Worm (Caenorhabditis elegans): Measurements from ENCODE around the gene ptd-2.

The ptd-2 gene

ce11 chrV:9222819-9223218 is 27.2 kb upstream of the ptd-2 start:
- TF ChIP-seq pqm-1 (tag; optimal IDR thresholded peaks at IDR 0.05) (no peak), hlh-6 (tag; optimal IDR thresholded peaks at IDR 0.05) (no peak), ceh-24 (tag; optimal IDR thresholded peaks at IDR 0.05) (no peak), Y22D7AL.16 (tag; optimal IDR thresholded peaks at IDR 0.05) (no peak), sdc-2 (tag; optimal IDR thresholded peaks at IDR 0.05) (no peak), fax-1 (tag; optimal IDR thresholded peaks at IDR 0.05) (no peak), ceh-30 (tag; optimal IDR thresholded peaks at IDR 0.05) (no peak), pax-1 (tag; optimal IDR thresholded peaks at IDR 0.05) (no peak), mec-3 (tag; optimal IDR thresholded peaks at IDR 0.05; ENCODE audit: borderline replicate concordance) (no peak), nfya-1 (tag; optimal IDR thresholded peaks at IDR 0.05) (no peak), ahr-1 (tag; optimal IDR thresholded peaks at IDR 0.05) (no peak), nhr-232 (tag; optimal IDR thresholded peaks at IDR 0.05) (no peak), pha-4 (tag; optimal IDR thresholded peaks at IDR 0.05) (no peak)

- TF ChIP-seq npax-4 (tag; optimal IDR thresholded peaks at IDR 0.05) (no peak), ceh-9 (tag; optimal IDR thresholded peaks at IDR 0.05) (no peak), fkh-10 (GFP tag; optimal IDR thresholded peaks at IDR 0.05) (no peak), pqm-1 (tag; optimal IDR thresholded peaks at IDR 0.05) (no peak), sdc-2 (tag; optimal IDR thresholded peaks at IDR 0.05) (no peak), tbx-7 (tag; optimal IDR thresholded peaks at IDR 0.05) (no peak), ceh-24 (tag; optimal IDR thresholded peaks at IDR 0.05) (no peak), ceh-6 (GFP tag; optimal IDR thresholded peaks at IDR 0.05) (no peak), unc-42 (tag; optimal IDR thresholded peaks at IDR 0.05) (no peak), unc-86 (tag; optimal IDR thresholded peaks at IDR 0.05) (no peak), nfya-1 (tag; optimal IDR thresholded peaks at IDR 0.05) (no peak), hlh-13 (GFP tag; optimal IDR thresholded peaks at IDR 0.05) (no peak), tbx-2 (tag; optimal IDR thresholded peaks at IDR 0.05) (no peak), Y22D7AL.16 (tag; optimal IDR thresholded peaks at IDR 0.05) (no peak), dmd-4 (tag; optimal IDR thresholded peaks at IDR 0.05; ENCODE audit: borderline replicate concordance) (no peak), fkh-6 (tag; optimal IDR thresholded peaks at IDR 0.05) (no peak), madf-2 (tag; optimal IDR thresholded peaks at IDR 0.05) (no peak)
Observed at ce11 chrV:9224377-9224776, 25.7 kb upstream of the ptd-2 start.

ce11 chrV:9224981-9225380 is 25.1 kb upstream of the ptd-2 start:
- TF ChIP-seq ceh-9 (tag; optimal IDR thresholded peaks at IDR 0.05): no peak
- TF ChIP-seq lim-6 (tag; optimal IDR thresholded peaks at IDR 0.05): no peak
- no peak for TF ChIP-seq nfya-1 (tag; optimal IDR thresholded peaks at IDR 0.05)
- TF ChIP-seq rnt-1 (tag; optimal IDR thresholded peaks at IDR 0.05): no peak
- no peak for TF ChIP-seq syd-9 (tag; optimal IDR thresholded peaks at IDR 0.05)
- no peak for TF ChIP-seq ceh-31 (tag; optimal IDR thresholded peaks at IDR 0.05)
- no peak for TF ChIP-seq ceh-2 (tag; optimal IDR thresholded peaks at IDR 0.05)
- no peak for TF ChIP-seq unc-3 (GFP tag; conservative IDR thresholded peaks at IDR 0.05)
- TF ChIP-seq unc-3 (tag; optimal IDR thresholded peaks at IDR 0.05): no peak
- no peak for TF ChIP-seq sdc-2 (tag; optimal IDR thresholded peaks at IDR 0.05)
- no peak for TF ChIP-seq pha-4 (tag; optimal IDR thresholded peaks at IDR 0.05)
- TF ChIP-seq ceh-19 (GFP tag; optimal IDR thresholded peaks at IDR 0.05): no peak
- TF ChIP-seq Y22D7AL.16 (tag; optimal IDR thresholded peaks at IDR 0.05): no peak
- TF ChIP-seq gmeb-2 (tag; optimal IDR thresholded peaks at IDR 0.05): no peak
- no peak for TF ChIP-seq pha-2 (tag; optimal IDR thresholded peaks at IDR 0.05)
- TF ChIP-seq tbx-2 (tag; optimal IDR thresholded peaks at IDR 0.05): no peak

- TF ChIP-seq ref-2 (tag; optimal IDR thresholded peaks at IDR 0.05) (no peak), ceh-31 (tag; optimal IDR thresholded peaks at IDR 0.05) (peak; percentile 56), unc-42 (tag; optimal IDR thresholded peaks at IDR 0.05) (peak; percentile 61), ceh-48 (tag; optimal IDR thresholded peaks at IDR 0.05) (peak; percentile 30)
Observed at ce11 chrV:9225675-9226144, 24.3 kb upstream of the ptd-2 start, which contains the start of gene F07C3.2. Gene F07C3.2 (plus strand): TSS chrV:9226094.
